Fruit fly (Drosophila melanogaster) whole organism, embryonic: ENCODE measurements around the gene P5CDh1.
A peak's percentile ranks its signal among the peaks of the same experiment; 100 is the strongest.

Source experiments
- Awh ChIP-seq: fragments of 200-800 bp; sonication (Bioruptor generic); IDR thresholded peaks from 2 replicates; pipeline ENCODE4, ENCODE4 v1.3.6; 2022; ENCODE audit warnings: missing biosample characterization, missing genetic modification characterization
- Bgb ChIP-seq: fragments of 200-800 bp; sonication (Bioruptor generic); IDR thresholded peaks from 2 replicates; pipeline ENCODE4 v1.3.6; 2022; ENCODE audit warnings: missing biosample characterization, missing genetic modification characterization; ENCODE audit not compliant: partially characterized antibody
- CG1024 ChIP-seq: fragments of 200-800 bp; sonication (Bioruptor generic); IDR thresholded peaks from 2 replicates; pipeline ENCODE4 v1.3.6; 2022; ENCODE audit warnings: missing biosample characterization, missing genetic modification characterization
- CG12659 ChIP-seq: fragments of 200-800 bp; sonication (Bioruptor generic); optimal IDR thresholded peaks from 3 replicates; lab custom pipeline; 2017; ENCODE audit warnings: mild to moderate bottlenecking, missing biosample characterization, missing genetic modification reagents, missing genetic modification characterization
- CG14050 ChIP-seq: fragments of 200-800 bp; sonication (Bioruptor generic); IDR thresholded peaks from 3 replicates; pipeline ENCODE4 v1.3.6; 2022; ENCODE audit warnings: missing biosample characterization, missing genetic modification characterization
- CG16815 ChIP-seq: fragments of 200-800 bp; sonication (Bioruptor generic); optimal IDR thresholded peaks from 3 replicates; lab custom pipeline; 2017; ENCODE audit warnings: missing biosample characterization, mild to moderate bottlenecking, missing genetic modification characterization
- CG17328 ChIP-seq: fragments of 200-800 bp; sonication (Bioruptor generic); IDR thresholded peaks from 2 replicates; pipeline ENCODE4 v1.3.6; 2022; ENCODE audit warnings: missing biosample characterization, missing genetic modification characterization
- CG17359 ChIP-seq: fragments of 200-800 bp; sonication (Bioruptor generic); optimal IDR thresholded peaks from 3 replicates; lab custom pipeline; 2018; ENCODE audit warnings: missing biosample characterization, mild to moderate bottlenecking, missing genetic modification characterization, moderate library complexity
- CG17829 ChIP-seq: fragments of 200-800 bp; optimal IDR thresholded peaks from 2 replicates; lab custom pipeline; 2019; ENCODE audit warnings: missing biosample characterization, mild to moderate bottlenecking, missing genetic modification characterization, moderate library complexity
- CG18619 ChIP-seq: fragments of 200-800 bp; sonication (Bioruptor generic); optimal IDR thresholded peaks from 3 replicates; lab custom pipeline; 2017; ENCODE audit warnings: missing biosample characterization, mild to moderate bottlenecking, missing genetic modification characterization
- CG18764 ChIP-seq: fragments of 200-800 bp; sonication (Bioruptor generic); optimal IDR thresholded peaks from 3 replicates; lab custom pipeline; 2016; ENCODE audit warnings: missing biosample characterization, missing genetic modification characterization
- CG2120 ChIP-seq: fragments of 200-800 bp; sonication (Bioruptor generic); optimal IDR thresholded peaks from 3 replicates; lab custom pipeline; 2016; ENCODE audit warnings: missing biosample characterization, missing genetic modification characterization
- CG30403 ChIP-seq: fragments of 200-800 bp; sonication (Bioruptor generic); optimal IDR thresholded peaks from 3 replicates; lab custom pipeline; 2016; ENCODE audit warnings: missing biosample characterization, missing genetic modification characterization
- CG31224 ChIP-seq: fragments of 200-800 bp; sonication (Bioruptor generic); IDR thresholded peaks from 2 replicates; pipeline ENCODE4 v1.3.6; 2022; ENCODE audit warnings: missing biosample characterization, missing genetic modification characterization
- CG32767 ChIP-seq: fragments of 200-800 bp; sonication (Bioruptor generic); IDR thresholded peaks from 2 replicates; pipeline ENCODE4 v1.3.6; 2022; ENCODE audit warnings: missing biosample characterization, missing genetic modification characterization
- CG4707 ChIP-seq: fragments of 200-800 bp; sonication (Bioruptor generic); optimal IDR thresholded peaks from 2 replicates; lab custom pipeline; 2018; ENCODE audit warnings: missing biosample characterization, mild to moderate bottlenecking, missing genetic modification characterization, moderate library complexity
- CG4730 ChIP-seq: fragments of 200-800 bp; sonication (Bioruptor generic); IDR thresholded peaks from 2 replicates; pipeline ENCODE4 v1.3.6; 2022; ENCODE audit warnings: missing biosample characterization, missing genetic modification characterization
- CG4854 ChIP-seq: fragments of 200-800 bp; sonication (Bioruptor generic); optimal IDR thresholded peaks from 2 replicates; lab custom pipeline; 2016; ENCODE audit warnings: missing biosample characterization, missing genetic modification characterization, inconsistent platforms
- CG6813 ChIP-seq: fragments of 200-800 bp; sonication (Bioruptor generic); optimal IDR thresholded peaks from 2 replicates; lab custom pipeline; 2017; ENCODE audit warnings: missing biosample characterization, missing genetic modification characterization, mild to moderate bottlenecking, moderate library complexity, missing genetic modification reagents
- CG7357 ChIP-seq: fragments of 200-800 bp; sonication (Bioruptor generic); IDR thresholded peaks from 3 replicates; pipeline ENCODE4 v1.3.6; 2022; ENCODE audit warnings: missing biosample characterization, missing genetic modification characterization
- CG8089 ChIP-seq: fragments of 200-800 bp; sonication (Bioruptor generic); optimal IDR thresholded peaks from 3 replicates; lab custom pipeline; 2016; ENCODE audit warnings: missing biosample characterization, missing genetic modification characterization
- Deaf1 ChIP-seq: fragments of 200-800 bp; optimal IDR thresholded peaks from 3 replicates; lab custom pipeline; 2019; ENCODE audit warnings: missing biosample characterization, mild to moderate bottlenecking, missing genetic modification characterization, moderate library complexity
- Dek ChIP-seq: fragments of 200-800 bp; sonication (Bioruptor generic); optimal IDR thresholded peaks from 3 replicates; lab custom pipeline; 2019; ENCODE audit warnings: missing biosample characterization, mild to moderate bottlenecking, missing genetic modification characterization, moderate library complexity
- Ets65A ChIP-seq: fragments of 200-800 bp; sonication (Bioruptor generic); peaks from one replicate; lab custom pipeline; 2016; ENCODE audit warnings: missing biosample characterization, missing genetic modification characterization
- Hr3 ChIP-seq: fragments of 200-800 bp; sonication (Bioruptor generic); optimal IDR thresholded peaks from 3 replicates; lab custom pipeline; 2016; ENCODE audit warnings: missing biosample characterization, missing genetic modification characterization
- Hr78 ChIP-seq, 2 experiments: fragments of 200-800 bp in 1 of 2; fragments of >200 bp in 1 of 2; sonication (Bioruptor generic) in 1 of 2; optimal IDR thresholded peaks; 2 replicates each; lab custom pipeline; 2017 to 2019; ENCODE audit warnings: missing biosample characterization in 2 of 2, missing genetic modification characterization in 2 of 2, mild to moderate bottlenecking in 1 of 2, moderate library complexity in 1 of 2
- MBD-R2 ChIP-seq: fragments of 200-800 bp; sonication (Bioruptor generic); IDR thresholded peaks from 2 replicates; pipeline ENCODE4 v1.3.6; 2022; ENCODE audit warnings: missing biosample characterization, missing genetic modification characterization
- Meics ChIP-seq: fragments of 200-800 bp; sonication (Bioruptor generic); optimal IDR thresholded peaks from 2 replicates; lab custom pipeline; 2017; ENCODE audit warnings: missing biosample characterization, mild to moderate bottlenecking, missing genetic modification characterization
- Nf-YA ChIP-seq: fragments of 200-800 bp; sonication (Bioruptor generic); IDR thresholded peaks from 2 replicates; pipeline ENCODE4 v1.3.6; 2022; ENCODE audit warnings: missing biosample characterization, missing genetic modification characterization
- Nf-YB ChIP-seq: fragments of 200-800 bp; sonication (Bioruptor generic); optimal IDR thresholded peaks from 3 replicates; lab custom pipeline; 2019; ENCODE audit warnings: missing biosample characterization, mild to moderate bottlenecking, missing genetic modification characterization, moderate library complexity
- NfI ChIP-seq: fragments of 200-800 bp; sonication (Bioruptor generic); optimal IDR thresholded peaks from 3 replicates; lab custom pipeline; 2018; ENCODE audit warnings: missing biosample characterization, mild to moderate bottlenecking, missing genetic modification characterization, moderate library complexity
- Xrp1 ChIP-seq: fragments of 200-800 bp; sonication (Bioruptor generic); IDR thresholded peaks from 2 replicates; pipeline ENCODE4 v1.3.6; 2022; ENCODE audit warnings: missing biosample characterization, missing genetic modification characterization
- bcd ChIP-seq: fragments of 200-800 bp; sonication (Bioruptor generic); optimal IDR thresholded peaks from 2 replicates; lab custom pipeline; 2017; ENCODE audit warnings: missing biosample characterization, mild to moderate bottlenecking, missing genetic modification characterization
- bowl ChIP-seq: fragments of 200-800 bp; sonication (Bioruptor generic); IDR thresholded peaks from 2 replicates; pipeline ENCODE4 v1.3.6; 2022; ENCODE audit warnings: missing biosample characterization, missing genetic modification characterization
- crp ChIP-seq, 2 experiments: fragments of 200-800 bp; sonication (Bioruptor generic); optimal IDR thresholded peaks; 2 replicates in 1 of 2; 3 replicates in 1 of 2; lab custom pipeline; 2017; ENCODE audit warnings: missing biosample characterization in 2 of 2, missing genetic modification characterization in 2 of 2, mild to moderate bottlenecking in 1 of 2, moderate library complexity in 1 of 2
- cwo ChIP-seq: fragments of 200-800 bp; sonication (Bioruptor generic); optimal IDR thresholded peaks from 3 replicates; lab custom pipeline; 2017; ENCODE audit warnings: missing biosample characterization, missing genetic modification characterization, mild to moderate bottlenecking, moderate library complexity, missing genetic modification reagents
- da ChIP-seq: fragments of 200-800 bp; sonication (Bioruptor generic); optimal IDR thresholded peaks from 2 replicates; lab custom pipeline; 2016; ENCODE audit warnings: missing biosample characterization, missing genetic modification characterization
- fd96Cb ChIP-seq: fragments of 200-800 bp; sonication (Bioruptor generic); optimal IDR thresholded peaks from 2 replicates; lab custom pipeline; 2018; ENCODE audit warnings: missing biosample characterization, mild to moderate bottlenecking, missing genetic modification characterization, moderate library complexity
- gsb-n ChIP-seq: fragments of 200-800 bp; sonication (Bioruptor generic); optimal IDR thresholded peaks from 3 replicates; lab custom pipeline; 2018; ENCODE audit warnings: missing biosample characterization, mild to moderate bottlenecking, missing genetic modification characterization
- sisA ChIP-seq: fragments of 200-800 bp; sonication (Bioruptor generic); IDR thresholded peaks from 2 replicates; pipeline ENCODE4 v1.3.6; 2022; ENCODE audit warnings: missing biosample characterization, missing genetic modification characterization
- so ChIP-seq: fragments of 200-800 bp; sonication (Bioruptor generic); IDR thresholded peaks from 3 replicates; pipeline ENCODE4 v1.3.6; 2022; ENCODE audit warnings: missing biosample characterization, missing genetic modification characterization
- tap ChIP-seq: fragments of 200-800 bp; optimal IDR thresholded peaks from 3 replicates; lab custom pipeline; 2019; ENCODE audit warnings: missing biosample characterization, mild to moderate bottlenecking, missing genetic modification characterization, moderate library complexity
- tll ChIP-seq, 2 experiments: fragments of 200-800 bp in 1 of 2; fragments of >200 bp in 1 of 2; sonication (Bioruptor generic) in 1 of 2; optimal IDR thresholded peaks; 2 replicates each; lab custom pipeline; 2017 to 2019; ENCODE audit warnings: missing biosample characterization in 2 of 2, missing genetic modification characterization in 2 of 2, mild to moderate bottlenecking in 1 of 2, moderate library complexity in 1 of 2
- trh ChIP-seq: fragments of 200-800 bp; sonication (Bioruptor generic); optimal IDR thresholded peaks from 2 replicates; lab custom pipeline; 2016; ENCODE audit warnings: missing biosample characterization, missing genetic modification characterization
- wor ChIP-seq: fragments of 200-800 bp; sonication (Bioruptor generic); IDR thresholded peaks from 2 replicates; pipeline ENCODE4 v1.3.6; 2022; ENCODE audit warnings: missing biosample characterization, missing genetic modification characterization
- zen ChIP-seq: fragments of 200-800 bp; sonication (Bioruptor generic); optimal IDR thresholded peaks from 3 replicates; lab custom pipeline; 2018; ENCODE audit warnings: missing biosample characterization, mild to moderate bottlenecking, missing genetic modification characterization, moderate library complexity

Gene P5CDh1

dm6 chr3L:21808003-21808530 lies 33.1 kb downstream of the P5CDh1 start (continued):
- peak; percentile 56 for TF ChIP-seq zen
- peak; percentile 41 for TF ChIP-seq Ets65A (GFP tag; lab: Kevin White, UChicago)
- TF ChIP-seq CG1024 (GFP tag; lab: Robert Waterston, UW), result peak; percentile 60; the same call in 1 of the 2 replicates
- TF ChIP-seq CG4730 (GFP tag; lab: Robert Waterston, UW), result 0 out of 2 replicates have a peak, but pooled peaks have one; percentile 16
- TF ChIP-seq bcd (GFP tag; lab: Kevin White, UChicago), result peak; percentile 64
- TF ChIP-seq Hr78 (GFP tag; optimal IDR thresholded peaks at IDR 0.05; lab: Kevin White, UChicago), result peak in 1 of 2 experiments; percentile 49
- peak; percentile 2 for TF ChIP-seq CG6813 (GFP tag; lab: Kevin White, UChicago)
- peak; percentile 52 for TF ChIP-seq CG30403 (GFP tag; lab: Kevin White, UChicago)
- TF ChIP-seq CG17359 (tag; lab: Kevin White, UChicago), result no peak
- peak; percentile 61 for TF ChIP-seq CG14050 (GFP tag; lab: Robert Waterston, UW)
- TF ChIP-seq CG2120, result no peak
- TF ChIP-seq CG17829 (tag; lab: Kevin White, UChicago), result peak; percentile 80
- TF ChIP-seq CG7357 (GFP tag; lab: Robert Waterston, UW), result peak; percentile 24; the same call in 1 of the 3 replicates
- TF ChIP-seq cwo, result no peak
- TF ChIP-seq Meics (GFP tag; lab: Kevin White, UChicago), result peak; percentile 64
- peak; percentile 58 for TF ChIP-seq CG12659 (GFP tag; lab: Kevin White, UChicago)
- no peak for TF ChIP-seq CG4854 (GFP tag; lab: Kevin White, UChicago)
- no peak for TF ChIP-seq tll (GFP tag; optimal IDR thresholded peaks at IDR 0.05; lab: Kevin White, UChicago)
- peak; percentile 20; the same call in 1 of the 2 replicates for TF ChIP-seq CG31224 (GFP tag; lab: Robert Waterston, UW)
- peak; percentile 31 for TF ChIP-seq CG16815 (GFP tag; lab: Kevin White, UChicago)
- no peak for TF ChIP-seq crp (GFP tag; optimal IDR thresholded peaks at IDR 0.05; lab: Kevin White, UChicago)
- peak; percentile 52; the same call in 1 of the 2 replicates for TF ChIP-seq Awh (GFP tag; lab: Robert Waterston, UW)
- peak; percentile 69 for TF ChIP-seq sisA (GFP tag; lab: Robert Waterston, UW)
- TF ChIP-seq CG17328 (GFP tag; lab: Robert Waterston, UW), result peak; percentile 72; the same call in 1 of the 2 replicates
- no peak for TF ChIP-seq CG4707 (GFP tag; lab: Kevin White, UChicago)
- TF ChIP-seq Bgb, result no peak
- TF ChIP-seq Hr3, result peak; percentile 61
- TF ChIP-seq Xrp1 (GFP tag; lab: Robert Waterston, UW), result peak; percentile 86
- TF ChIP-seq trh (GFP tag; lab: Kevin White, UChicago), result peak; percentile 12
- TF ChIP-seq CG18764 (GFP tag; lab: Kevin White, UChicago), result peak; percentile 41
- peak; percentile 75 for TF ChIP-seq gsb-n (tag; lab: Kevin White, UChicago)
- peak; percentile 48 for TF ChIP-seq tap
- TF ChIP-seq Nf-YA (GFP tag; lab: Robert Waterston, UW), result peak; percentile 71
- TF ChIP-seq Deaf1 (tag; lab: Kevin White, UChicago), result peak; percentile 86
- TF ChIP-seq NfI, result peak; percentile 39
- 0 out of 2 replicates have a peak, but pooled peaks have one; percentile 38 for TF ChIP-seq MBD-R2 (GFP tag; lab: Robert Waterston, UW)
- TF ChIP-seq CG32767 (GFP tag; lab: Robert Waterston, UW), result peak; percentile 75
- TF ChIP-seq CG8089 (GFP tag; lab: Kevin White, UChicago), result no peak
- TF ChIP-seq da (GFP tag; lab: Kevin White, UChicago), result no peak
- peak; percentile 19; the same call in 1 of the 2 replicates for TF ChIP-seq wor (GFP tag; lab: Robert Waterston, UW)
- TF ChIP-seq CG18619, result peak; percentile 45
- peak; percentile 67 for TF ChIP-seq fd96Cb (tag; lab: Kevin White, UChicago)
- TF ChIP-seq so (GFP tag; lab: Robert Waterston, UW), result peak; percentile 60; the same call in 1 of the 3 replicates
- peak; percentile 99 for TF ChIP-seq Nf-YB (GFP tag; lab: Kevin White, UChicago)
- TF ChIP-seq bowl (GFP tag; lab: Robert Waterston, UW), result no peak
- TF ChIP-seq Dek (tag; lab: Kevin White, UChicago), result no peak
- TF ChIP-seq, all 482 proteins: peak for 196
